Worm (Caenorhabditis elegans) whole organism, early embryonic: ENCODE measurements around the gene zim-2.

Experiments used
- B0310.2 ChIP-seq: sonication (generic microtip); optimal IDR thresholded peaks from 2 replicates; lab custom pipeline; 2016; ENCODE audit warnings: mild to moderate bottlenecking, missing genetic modification characterization, missing compliant biosample characterization
- F13C5.2 ChIP-seq: sonication (generic microtip); optimal IDR thresholded peaks from 2 replicates; lab custom pipeline; 2017; ENCODE audit warnings: mild to moderate bottlenecking, missing genetic modification characterization, inconsistent platforms, missing compliant biosample characterization
- ama-1 ChIP-seq: fragments of 150-350 bp; optimal IDR thresholded peaks from 2 replicates; lab custom pipeline; 2014
- ets-7 ChIP-seq: sonication (generic microtip); optimal IDR thresholded peaks from 2 replicates; lab custom pipeline; 2016; ENCODE audit warnings: missing genotype, missing genetic modification characterization, missing compliant biosample characterization
- sea-1 ChIP-seq: fragments of 200-800 bp; sonication (Bioruptor generic); conservative IDR thresholded peaks from 2 replicates; pipeline ENCODE4 v1.3.6; 2022; ENCODE audit warnings: missing genetic modification characterization, missing compliant biosample characterization
- tbx-37 ChIP-seq: fragments of 200-800 bp; sonication (Bioruptor generic); conservative IDR thresholded peaks from 2 replicates; pipeline ENCODE4 v1.3.6; 2022; ENCODE audit warnings: missing genetic modification reagents, missing genetic modification characterization, missing compliant biosample characterization

DNA sequence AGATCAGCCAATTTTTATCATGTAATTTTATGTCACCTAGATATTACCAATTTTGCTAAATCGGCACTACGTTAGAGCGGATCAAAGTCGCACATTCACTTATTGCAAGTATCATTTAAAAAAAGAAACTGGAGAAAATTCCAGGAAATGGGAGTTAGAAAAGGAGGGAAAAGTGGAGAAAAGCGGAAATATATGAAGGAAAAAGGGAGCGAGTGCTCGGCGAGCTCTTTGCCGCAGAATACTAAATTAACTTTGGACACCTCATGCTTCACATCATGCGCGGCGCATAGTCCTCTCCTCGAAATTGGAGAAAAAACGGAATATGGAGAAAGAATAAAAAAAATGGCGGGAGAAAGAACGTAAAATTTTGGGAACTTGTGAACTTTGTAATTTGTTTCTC is 47.5 kb upstream of the zim-2 start:
- TF ChIP-seq F13C5.2 (tag; lab: Kevin White, UChicago) (no peak), B0310.2 (tag; lab: Kevin White, UChicago) (no peak), ets-7 (tag; lab: Kevin White, UChicago) (no peak), ama-1 (lab: Kevin White, UChicago) (no peak), tbx-37 (GFP tag; lab: Robert Waterston, UW) (no peak), sea-1 (no peak)
